Fruit fly (Drosophila melanogaster): ENCODE results near the gene CG6041.

dm6 chrX:5935072-5935738 is 12.8 kb upstream of the CG6041 start:
- TF ChIP-seq Snoo (tag; optimal IDR thresholded peaks at IDR 0.05) (peak; percentile 60), CG8159 (tag; optimal IDR thresholded peaks at IDR 0.05) (peak; percentile 83), CG12605 (GFP tag; IDR thresholded peaks at IDR 0.05) (peak; percentile 85), EcR (GFP tag; optimal IDR thresholded peaks at IDR 0.05) (no peak)
